Fruit fly (Drosophila melanogaster) whole organism, adult: ENCODE measurements around the gene CG18095.

Experiments used
- Crg-1 ChIP-seq: fragments of 200-800 bp; sonication (Bioruptor generic); optimal IDR thresholded peaks from 2 replicates; lab custom pipeline; 2016; ENCODE audit warnings: missing biosample characterization, missing genetic modification characterization
- cnc ChIP-seq, 2 experiments: fragments of >200 bp; optimal IDR thresholded peaks; 2 replicates each; lab custom pipeline; 2017
- pad ChIP-seq: fragments of 200-800 bp; sonication (Bioruptor generic); optimal IDR thresholded peaks from 3 replicates; lab custom pipeline; 2017; ENCODE audit warnings: missing biosample characterization, missing genetic modification characterization, mild to moderate bottlenecking, moderate library complexity, missing genetic modification reagents
- tj ChIP-seq: fragments of 200-800 bp; sonication (Bioruptor generic); optimal IDR thresholded peaks from 3 replicates; lab custom pipeline; 2017; ENCODE audit warnings: missing biosample characterization, mild to moderate bottlenecking, missing genetic modification characterization, moderate library complexity

- TF ChIP-seq cnc (optimal IDR thresholded peaks at IDR 0.05; lab: Kevin White, UChicago), result no peak
- no peak for TF ChIP-seq Crg-1 (GFP tag; lab: Kevin White, UChicago)
- no peak for TF ChIP-seq tj (GFP tag; lab: Kevin White, UChicago)
- no peak for TF ChIP-seq pad (GFP tag; lab: Kevin White, UChicago)
Measured at dm6 chr2L:14054281-14054680, 22.9 kb upstream of the CG18095 start.
